Fruit fly (Drosophila melanogaster) whole organism, embryonic: Measurements from ENCODE around the gene eIF3d1.
A peak's percentile ranks its signal among the peaks of the same experiment; 100 is the strongest.

ENCODE experiments used
- B-H1 ChIP-seq: fragments of 200-800 bp; sonication (Bioruptor generic); IDR thresholded peaks from 3 replicates; pipeline ENCODE4 v1.3.6; 2022; ENCODE audit warnings: missing biosample characterization, missing genetic modification characterization
- CG1024 ChIP-seq: fragments of 200-800 bp; sonication (Bioruptor generic); IDR thresholded peaks from 2 replicates; pipeline ENCODE4 v1.3.6; 2022; ENCODE audit warnings: missing biosample characterization, missing genetic modification characterization
- CG10543 ChIP-seq: fragments of 200-800 bp; sonication (Bioruptor generic); optimal IDR thresholded peaks from 3 replicates; lab custom pipeline; 2017; ENCODE audit warnings: missing biosample characterization, mild to moderate bottlenecking, missing genetic modification characterization, moderate library complexity
- CG11723 ChIP-seq: fragments of 200-800 bp; sonication (Bioruptor generic); optimal IDR thresholded peaks from 2 replicates; lab custom pipeline; 2017; ENCODE audit warnings: missing biosample characterization, mild to moderate bottlenecking, missing genetic modification characterization
- CG1233 ChIP-seq: fragments of 200-800 bp; sonication (Bioruptor generic); optimal IDR thresholded peaks from 4 replicates; lab custom pipeline; 2018; ENCODE audit warnings: missing biosample characterization, mild to moderate bottlenecking, missing genetic modification characterization
- CG12769 ChIP-seq: fragments of 200-800 bp; sonication (Bioruptor generic); optimal IDR thresholded peaks from 2 replicates; lab custom pipeline; 2019; ENCODE audit warnings: missing biosample characterization, mild to moderate bottlenecking, missing genetic modification characterization, moderate library complexity
- CG13624 ChIP-seq: fragments of 200-800 bp; sonication (Bioruptor generic); optimal IDR thresholded peaks from 2 replicates; lab custom pipeline; 2016; ENCODE audit warnings: missing biosample characterization, missing genetic modification characterization
- CG15601 ChIP-seq: fragments of 200-800 bp; sonication (Bioruptor generic); optimal IDR thresholded peaks from 3 replicates; lab custom pipeline; 2019; ENCODE audit warnings: missing biosample characterization, mild to moderate bottlenecking, missing genetic modification characterization, moderate library complexity
- CG17328 ChIP-seq: fragments of 200-800 bp; sonication (Bioruptor generic); IDR thresholded peaks from 2 replicates; pipeline ENCODE4 v1.3.6; 2022; ENCODE audit warnings: missing biosample characterization, missing genetic modification characterization
- CG17359 ChIP-seq: fragments of 200-800 bp; sonication (Bioruptor generic); optimal IDR thresholded peaks from 3 replicates; lab custom pipeline; 2018; ENCODE audit warnings: missing biosample characterization, mild to moderate bottlenecking, missing genetic modification characterization, moderate library complexity
- CG1792 ChIP-seq: fragments of 200-800 bp; sonication (Bioruptor generic); optimal IDR thresholded peaks from 2 replicates; lab custom pipeline; 2016; ENCODE audit warnings: missing biosample characterization, missing genetic modification characterization
- CG2202 ChIP-seq: fragments of 200-800 bp; sonication (Bioruptor generic); optimal IDR thresholded peaks from 2 replicates; lab custom pipeline; 2018; ENCODE audit warnings: missing biosample characterization, mild to moderate bottlenecking, missing genetic modification characterization
- CG30431 ChIP-seq: fragments of 200-800 bp; sonication (Bioruptor generic); optimal IDR thresholded peaks from 2 replicates; lab custom pipeline; 2017; ENCODE audit warnings: missing biosample characterization, missing genetic modification characterization
- CG31365 ChIP-seq: fragments of 200-800 bp; sonication (Bioruptor generic); optimal IDR thresholded peaks from 2 replicates; lab custom pipeline; 2018; ENCODE audit warnings: missing biosample characterization, mild to moderate bottlenecking, missing genetic modification characterization
- CG4617 ChIP-seq: fragments of 200-800 bp; sonication (Bioruptor generic); optimal IDR thresholded peaks from 3 replicates; lab custom pipeline; 2016; ENCODE audit warnings: missing biosample characterization, missing genetic modification characterization, borderline replicate concordance
- CG4854 ChIP-seq: fragments of 200-800 bp; sonication (Bioruptor generic); optimal IDR thresholded peaks from 2 replicates; lab custom pipeline; 2016; ENCODE audit warnings: missing biosample characterization, missing genetic modification characterization, inconsistent platforms
- CG6254 ChIP-seq: fragments of 200-800 bp; sonication (Bioruptor generic); optimal IDR thresholded peaks from 3 replicates; lab custom pipeline; 2017; ENCODE audit warnings: mild to moderate bottlenecking, missing biosample characterization, missing genetic modification reagents, missing genetic modification characterization
- CG7357 ChIP-seq: fragments of 200-800 bp; sonication (Bioruptor generic); IDR thresholded peaks from 3 replicates; pipeline ENCODE4 v1.3.6; 2022; ENCODE audit warnings: missing biosample characterization, missing genetic modification characterization
- CG7372 ChIP-seq: fragments of 200-800 bp; sonication (Bioruptor generic); IDR thresholded peaks from 2 replicates; pipeline ENCODE4 v1.3.6; 2022; ENCODE audit warnings: missing biosample characterization, missing genetic modification characterization
- CG7786 ChIP-seq: fragments of 200-800 bp; sonication (Bioruptor generic); optimal IDR thresholded peaks from 2 replicates; lab custom pipeline; 2016; ENCODE audit warnings: missing biosample characterization, missing genetic modification characterization
- CG8281 ChIP-seq: fragments of 200-800 bp; sonication (Bioruptor generic); optimal IDR thresholded peaks from 2 replicates; lab custom pipeline; 2018; ENCODE audit warnings: missing biosample characterization, mild to moderate bottlenecking, missing genetic modification characterization, moderate library complexity
- CG8478 ChIP-seq: fragments of >200 bp; optimal IDR thresholded peaks from 2 replicates; lab custom pipeline; 2018
- Dad ChIP-seq: fragments of 200-800 bp; sonication (Bioruptor generic); optimal IDR thresholded peaks from 3 replicates; lab custom pipeline; 2016; ENCODE audit warnings: missing biosample characterization, missing genetic modification characterization
- Dbx ChIP-seq: fragments of 200-800 bp; sonication (Bioruptor generic); IDR thresholded peaks from 3 replicates; pipeline ENCODE4 v1.3.6; 2022; ENCODE audit warnings: missing biosample characterization, missing genetic modification characterization
- Doc2 ChIP-seq: fragments of 200-800 bp; sonication (Bioruptor generic); IDR thresholded peaks from 2 replicates; pipeline ENCODE4 v1.3.6; 2022; ENCODE audit warnings: missing biosample characterization, missing genetic modification characterization
- ERR ChIP-seq: fragments of 200-800 bp; sonication (Bioruptor generic); optimal IDR thresholded peaks from 2 replicates; lab custom pipeline; 2016; ENCODE audit warnings: missing biosample characterization, missing genetic modification characterization
- Ets97D ChIP-seq: fragments of 200-800 bp; sonication (Bioruptor generic); optimal IDR thresholded peaks from 3 replicates; lab custom pipeline; 2016; ENCODE audit warnings: missing biosample characterization, missing genetic modification characterization
- Fer3 ChIP-seq: fragments of 200-800 bp; sonication (Bioruptor generic); optimal IDR thresholded peaks from 2 replicates; lab custom pipeline; 2018; ENCODE audit warnings: missing biosample characterization, mild to moderate bottlenecking, missing genetic modification characterization, moderate library complexity
- H15 ChIP-seq: fragments of 200-800 bp; sonication (Bioruptor generic); IDR thresholded peaks from 3 replicates; pipeline ENCODE4 v1.3.6; 2022; ENCODE audit warnings: missing biosample characterization, missing genetic modification characterization
- Mad ChIP-seq: fragments of 200-800 bp; sonication (Bioruptor generic); optimal IDR thresholded peaks from 2 replicates; lab custom pipeline; 2016; ENCODE audit warnings: missing biosample characterization, missing genetic modification characterization
- Ravus ChIP-seq: fragments of 200-800 bp; sonication (Bioruptor generic); IDR thresholded peaks from 2 replicates; pipeline ENCODE4 v1.3.6; 2022; ENCODE audit warnings: missing biosample characterization, missing genetic modification characterization
- Sin3A ChIP-seq: fragments of >200 bp; optimal IDR thresholded peaks from 2 replicates; lab custom pipeline; 2018
- Sox100B ChIP-seq: fragments of 200-800 bp; sonication (Bioruptor generic); optimal IDR thresholded peaks from 3 replicates; lab custom pipeline; 2018; ENCODE audit warnings: missing biosample characterization, mild to moderate bottlenecking, missing genetic modification characterization
- Usf ChIP-seq: fragments of 200-800 bp; sonication (Bioruptor generic); optimal IDR thresholded peaks from 2 replicates; lab custom pipeline; 2017; ENCODE audit warnings: missing genotype, missing biosample characterization, missing genetic modification characterization
- ash1 ChIP-seq: fragments of 200-800 bp; sonication (Bioruptor generic); optimal IDR thresholded peaks from 2 replicates; lab custom pipeline; 2018; ENCODE audit warnings: missing biosample characterization, mild to moderate bottlenecking, missing genetic modification characterization
- caup ChIP-seq: fragments of 200-800 bp; sonication (Bioruptor generic); optimal IDR thresholded peaks from 3 replicates; lab custom pipeline; 2017; ENCODE audit warnings: missing biosample characterization, mild to moderate bottlenecking, missing genetic modification characterization, moderate library complexity; ENCODE audit not compliant: severe bottlenecking
- chm ChIP-seq: fragments of 200-800 bp; sonication (Bioruptor generic); IDR thresholded peaks from 2 replicates; pipeline ENCODE4 v1.3.6; 2022; ENCODE audit warnings: missing biosample characterization, missing genetic modification characterization
- dysf ChIP-seq: fragments of 200-800 bp; sonication (Bioruptor generic); IDR thresholded peaks from 3 replicates; pipeline ENCODE4 v1.3.6; 2022; ENCODE audit warnings: missing biosample characterization, missing genetic modification characterization
- emc ChIP-seq: fragments of 200-800 bp; sonication (Bioruptor generic); optimal IDR thresholded peaks from 2 replicates; lab custom pipeline; 2016; ENCODE audit warnings: missing biosample characterization, missing genetic modification characterization
- ewg ChIP-seq: fragments of 200-800 bp; sonication (Bioruptor generic); optimal IDR thresholded peaks from 3 replicates; lab custom pipeline; 2017; ENCODE audit warnings: mild to moderate bottlenecking, missing biosample characterization, missing genetic modification reagents, missing genetic modification characterization
- gcm ChIP-seq: fragments of 200-800 bp; sonication (Bioruptor generic); optimal IDR thresholded peaks from 2 replicates; lab custom pipeline; 2019; ENCODE audit warnings: missing biosample characterization, mild to moderate bottlenecking, missing genetic modification characterization, moderate library complexity
- ind ChIP-seq: fragments of 200-800 bp; sonication (Bioruptor generic); optimal IDR thresholded peaks from 3 replicates; lab custom pipeline; 2016; ENCODE audit warnings: missing biosample characterization, missing genetic modification characterization
- kay ChIP-seq: fragments of 200-800 bp; sonication (Bioruptor generic); optimal IDR thresholded peaks from 2 replicates; lab custom pipeline; 2016; ENCODE audit warnings: missing biosample characterization, missing genetic modification characterization
- pnt ChIP-seq: fragments of 200-800 bp; sonication (Bioruptor generic); optimal IDR thresholded peaks from 3 replicates; lab custom pipeline; 2016; ENCODE audit warnings: missing biosample characterization, missing genetic modification characterization
- ranshi ChIP-seq: fragments of 200-800 bp; sonication (Bioruptor generic); IDR thresholded peaks from 2 replicates; pipeline ENCODE4 v1.3.6; 2022; ENCODE audit warnings: missing biosample characterization, missing genetic modification characterization
- repo ChIP-seq: fragments of 200-800 bp; sonication (Bioruptor generic); optimal IDR thresholded peaks from 2 replicates; lab custom pipeline; 2016; ENCODE audit warnings: missing biosample characterization, missing genetic modification characterization
- row ChIP-seq: fragments of 200-800 bp; sonication (Bioruptor generic); IDR thresholded peaks from 3 replicates; pipeline ENCODE4 v1.3.6; 2022; ENCODE audit warnings: missing biosample characterization, missing genetic modification characterization
- ssp ChIP-seq: fragments of 200-800 bp; sonication (Bioruptor generic); IDR thresholded peaks from 2 replicates; pipeline ENCODE4 v1.3.6; 2022; ENCODE audit warnings: missing biosample characterization, missing genetic modification characterization
- tio ChIP-seq: fragments of 200-800 bp; sonication (Bioruptor generic); optimal IDR thresholded peaks from 2 replicates; lab custom pipeline; 2017; ENCODE audit warnings: missing biosample characterization, missing genetic modification characterization, inconsistent platforms
- tll ChIP-seq, 2 experiments: fragments of 200-800 bp in 1 of 2; fragments of >200 bp in 1 of 2; sonication (Bioruptor generic) in 1 of 2; optimal IDR thresholded peaks; 2 replicates each; lab custom pipeline; 2017 to 2019; ENCODE audit warnings: missing biosample characterization in 2 of 2, missing genetic modification characterization in 2 of 2, mild to moderate bottlenecking in 1 of 2, moderate library complexity in 1 of 2
- zfh1 ChIP-seq: fragments of 200-800 bp; sonication (Bioruptor generic); IDR thresholded peaks from 3 replicates; pipeline ENCODE4 v1.3.6; 2022; ENCODE audit warnings: missing biosample characterization, missing genetic modification characterization
- zfh2 ChIP-seq: fragments of 200-800 bp; sonication (Bioruptor generic); optimal IDR thresholded peaks from 2 replicates; lab custom pipeline; 2016; ENCODE audit warnings: missing biosample characterization, missing genetic modification characterization

Gene eIF3d1

dm6 chr3R:23646183-23646582, 33.7 kb upstream of the eIF3d1 start (continued):
- TF ChIP-seq kay (no peak), CG13624 (GFP tag; lab: Kevin White, UChicago) (peak; percentile 58), CG1792 (GFP tag; lab: Kevin White, UChicago) (peak; percentile 11), CG1024 (GFP tag; lab: Robert Waterston, UW) (peak; percentile 65), CG2202 (peak; percentile 8), dysf (GFP tag; lab: Robert Waterston, UW) (peak; percentile 83), chm (GFP tag; lab: Robert Waterston, UW) (peak; percentile 71; the same call in 1 of the 2 replicates), pnt (GFP tag; lab: Kevin White, UChicago) (peak; percentile 56), Dad (GFP tag; lab: Kevin White, UChicago) (peak; percentile 64), CG1233 (peak; percentile 44), row (GFP tag; lab: Robert Waterston, UW) (peak; percentile 77), zfh2 (GFP tag; lab: Kevin White, UChicago) (peak; percentile 39), caup (GFP tag; lab: Kevin White, UChicago) (peak; percentile 55), ash1 (GFP tag; lab: Kevin White, UChicago) (no peak), CG4617 (GFP tag; lab: Kevin White, UChicago) (no peak), CG17328 (GFP tag; lab: Robert Waterston, UW) (peak; percentile 88), Ets97D (peak; percentile 29), ewg (GFP tag; lab: Kevin White, UChicago) (peak; percentile 63), CG15601 (peak; percentile 31), B-H1 (GFP tag; lab: Robert Waterston, UW) (peak; percentile 73), Dbx (GFP tag; lab: Robert Waterston, UW) (no peak), tio (peak; percentile 56), Doc2 (GFP tag; lab: Robert Waterston, UW) (no peak), CG11723 (peak; percentile 48), ranshi (GFP tag; lab: Robert Waterston, UW) (peak; percentile 74), CG12769 (tag; lab: Kevin White, UChicago) (peak; percentile 56), ind (GFP tag; lab: Kevin White, UChicago) (peak; percentile 76), CG4854 (peak; percentile 49), repo (GFP tag; lab: Kevin White, UChicago) (peak; percentile 61), CG30431 (GFP tag; lab: Kevin White, UChicago) (peak; percentile 53), Usf (GFP tag; lab: Kevin White, UChicago) (no peak), CG6254 (GFP tag; lab: Kevin White, UChicago) (peak; percentile 58), CG7786 (GFP tag; lab: Kevin White, UChicago) (peak; percentile 51), Sox100B (GFP tag; lab: Kevin White, UChicago) (peak; percentile 70), ssp (peak; percentile 56), CG7372 (peak; percentile 50; the same call in 1 of the 2 replicates), H15 (GFP tag; lab: Robert Waterston, UW) (peak; percentile 83), emc (GFP tag; lab: Kevin White, UChicago) (no peak), zfh1 (GFP tag; lab: Robert Waterston, UW) (peak; percentile 84; the same call in 2 of the 3 replicates), CG7357 (GFP tag; lab: Robert Waterston, UW) (peak; percentile 70; the same call in 2 of the 3 replicates), Fer3 (tag; lab: Kevin White, UChicago) (peak; percentile 63), CG10543 (GFP tag; lab: Kevin White, UChicago) (no peak), CG8281 (tag; lab: Kevin White, UChicago) (peak; percentile 32), Sin3A (lab: Kevin White, UChicago) (no peak), Mad (GFP tag; lab: Kevin White, UChicago) (peak; percentile 51), ERR (GFP tag; lab: Kevin White, UChicago) (peak; percentile 31), gcm (peak; percentile 46), Ravus (GFP tag; lab: Robert Waterston, UW) (peak; percentile 32), CG31365 (tag; lab: Kevin White, UChicago) (peak; percentile 7), tll (GFP tag; optimal IDR thresholded peaks at IDR 0.05; lab: Kevin White, UChicago) (no peak), CG17359 (tag; lab: Kevin White, UChicago) (peak; percentile 84), CG8478 (lab: Kevin White, UChicago) (no peak)
